Fruit fly (Drosophila melanogaster) whole organism, adult: ENCODE data around the gene Sptr.

ENCODE experiments used
- Mnt ChIP-seq: fragments of 200-800 bp; sonication (Bioruptor generic); optimal IDR thresholded peaks from 2 replicates; lab custom pipeline; 2016; ENCODE audit warnings: missing biosample characterization, mild to moderate bottlenecking, missing genetic modification characterization
- pad ChIP-seq: fragments of 200-800 bp; sonication (Bioruptor generic); optimal IDR thresholded peaks from 3 replicates; lab custom pipeline; 2017; ENCODE audit warnings: missing biosample characterization, missing genetic modification characterization, mild to moderate bottlenecking, moderate library complexity, missing genetic modification reagents

DNA sequence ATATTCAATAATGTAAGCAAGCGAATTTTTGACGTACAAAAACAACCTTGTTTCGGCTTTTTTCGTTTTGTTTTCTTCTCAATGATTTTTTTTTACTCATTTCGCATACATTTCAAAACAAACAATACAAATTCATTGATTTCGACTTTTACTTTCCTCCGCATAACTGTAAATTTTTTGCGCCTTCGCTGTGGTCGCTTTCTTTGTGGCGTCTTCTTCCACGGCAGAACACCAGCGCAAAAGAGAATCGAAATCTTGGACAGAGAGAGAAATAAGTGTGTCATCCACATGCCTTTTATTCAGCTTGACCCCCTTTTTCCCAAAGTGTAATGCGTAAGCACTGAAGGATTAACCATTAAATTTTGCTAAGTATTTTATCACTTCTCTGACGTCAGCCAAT, 49.9 kb downstream of the Sptr start:
- TF ChIP-seq pad (GFP tag; lab: Kevin White, UChicago), result no peak
- TF ChIP-seq Mnt, result no peak
